Worm (Caenorhabditis elegans): ENCODE data around the gene sri-74.
A peak's percentile ranks its signal among the peaks of the same experiment; 100 is the strongest.
"Not testable (repeated sequence)": the region's sequence is repeated elsewhere in the genome, so short reads cannot be mapped to it uniquely, and the experiment has no call there.

sri-74 gene

DNA sequence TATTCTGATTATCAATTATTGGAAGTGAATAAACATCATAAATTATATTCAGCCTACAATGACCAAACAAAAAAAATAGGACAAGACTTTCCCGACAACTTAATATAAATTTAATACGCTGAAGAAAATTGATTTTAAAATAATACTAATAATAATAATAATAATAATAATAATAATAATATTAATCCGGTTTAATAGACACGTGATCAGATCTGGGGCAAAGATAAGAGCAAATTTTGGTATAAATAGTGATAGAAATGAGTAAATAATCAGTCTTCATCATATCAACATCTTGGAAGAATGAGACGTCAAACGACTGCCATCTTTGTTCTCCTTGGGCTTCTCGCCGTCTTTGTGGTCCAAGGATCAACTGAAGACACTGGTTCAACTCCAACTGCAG is 36.2 kb upstream of the sri-74 start, which contains the start of gene msrp-6:
Gene msrp-6, plus strand, starts transcription at position 301 of the 400 bp plus-strand sequence.
- TF ChIP-seq elt-3, ztf-11, nhr-28 (tag; optimal IDR thresholded peaks at IDR 0.05): not testable (repeated sequence)

ce11 chrII:2616634-2617033 is 33.7 kb upstream of the sri-74 start, which contains the start of gene msrp-5:
msrp-5 (plus strand) TSS chrII:2616934.
- not testable (repeated sequence) for TF ChIP-seq skn-1, nhr-12, elt-3 (tag; optimal IDR thresholded peaks at IDR 0.05)

ce11 chrII:2612278-2612677 is 29.3 kb upstream of the sri-74 start, which contains the start of gene D2062.13:
D2062.13 (plus strand) TSS chrII:2612578.
- not testable (repeated sequence) for TF ChIP-seq lsy-12, zag-1, jun-1 (tag; optimal IDR thresholded peaks at IDR 0.05)

DNA sequence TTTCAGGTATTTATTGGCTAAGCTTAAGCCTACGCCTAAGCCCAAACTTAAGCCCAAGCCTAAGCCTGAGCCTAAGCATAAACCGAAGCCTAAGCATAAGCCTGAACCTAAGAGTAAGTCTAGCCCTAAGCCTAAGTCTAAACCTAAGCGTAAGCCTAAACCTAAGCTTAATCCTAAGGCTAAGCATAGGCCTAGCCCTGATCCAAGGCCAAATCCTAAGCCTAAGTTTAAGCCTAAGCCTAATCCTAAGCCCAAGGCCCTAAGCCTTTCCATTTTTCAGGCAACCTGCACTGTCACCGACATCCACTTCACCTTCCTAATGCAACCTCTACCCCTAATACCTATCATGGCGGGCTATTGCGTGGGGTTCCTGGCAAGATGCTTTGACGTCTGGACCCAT is 28.1 kb upstream of the sri-74 start:
- TF ChIP-seq egl-27 (tag; optimal IDR thresholded peaks at IDR 0.05) (no peak), eor-1 (tag; optimal IDR thresholded peaks at IDR 0.05) (no peak)

DNA sequence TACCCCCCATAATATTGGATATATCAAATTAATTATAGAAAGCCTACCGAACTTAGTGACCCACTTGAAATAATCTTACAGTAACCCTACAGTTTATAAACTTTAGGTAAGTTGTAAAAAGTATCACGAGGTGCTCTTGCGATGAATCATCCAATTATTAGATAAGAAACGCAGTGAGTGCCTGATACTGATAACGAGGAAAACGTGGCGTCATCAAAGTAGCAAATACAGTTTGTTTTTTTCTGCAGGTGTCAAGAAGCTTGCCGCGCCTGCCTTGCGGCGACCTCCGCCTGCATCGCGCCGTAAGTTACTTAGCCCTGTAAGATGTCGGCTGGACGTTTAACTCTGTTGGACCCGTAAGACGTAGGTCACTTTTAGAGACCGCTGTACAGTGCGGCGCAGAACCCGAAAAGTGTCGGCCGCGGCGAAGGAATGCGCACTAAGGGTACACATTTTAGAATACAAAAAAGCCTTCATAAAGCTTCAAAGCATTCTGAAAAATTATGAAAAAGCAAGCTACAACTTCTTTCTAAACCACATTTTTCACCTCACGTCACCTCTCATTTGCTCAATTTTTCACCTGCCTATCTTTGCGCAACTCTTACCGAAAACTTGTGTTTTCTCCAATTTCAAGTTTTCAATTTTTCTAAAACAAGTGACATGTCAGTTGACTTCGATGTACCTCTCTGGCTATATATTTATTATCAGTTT is 27.4 kb upstream of the sri-74 start, which contains the start of gene sri-38:
Gene sri-38, plus strand, starts transcription at position 661 of the 711 bp plus-strand sequence.
- TF ChIP-seq nhr-43 (tag; optimal IDR thresholded peaks at IDR 0.05; ENCODE audit: poor library complexity, severe bottlenecking) (no peak), tbx-2 (tag; optimal IDR thresholded peaks at IDR 0.05) (no peak), egl-27 (tag; optimal IDR thresholded peaks at IDR 0.05) (no peak), elt-3 (tag; optimal IDR thresholded peaks at IDR 0.05) (no peak), nhr-28 (tag; optimal IDR thresholded peaks at IDR 0.05) (no peak), skn-1 (tag; optimal IDR thresholded peaks at IDR 0.05) (no peak), nhr-23 (tag; optimal IDR thresholded peaks at IDR 0.05) (no peak), ztf-11 (tag; optimal IDR thresholded peaks at IDR 0.05) (no peak), fos-1 (tag; optimal IDR thresholded peaks at IDR 0.05) (peak; percentile 30), ZK546.5 (tag; optimal IDR thresholded peaks at IDR 0.05) (no peak), aly-2 (tag; optimal IDR thresholded peaks at IDR 0.05) (no peak), ceh-9 (tag; optimal IDR thresholded peaks at IDR 0.05) (no peak), R02D3.7 (tag; optimal IDR thresholded peaks at IDR 0.05) (no peak), nhr-25 (tag; optimal IDR thresholded peaks at IDR 0.05) (no peak), nhr-76 (tag; optimal IDR thresholded peaks at IDR 0.05) (no peak), ceh-16 (tag; optimal IDR thresholded peaks at IDR 0.05) (no peak), daf-12 (tag; optimal IDR thresholded peaks at IDR 0.05) (no peak), fkh-2 (tag; optimal IDR thresholded peaks at IDR 0.05) (no peak), elt-2 (tag; optimal IDR thresholded peaks at IDR 0.05) (peak; percentile 96), eor-1 (tag; optimal IDR thresholded peaks at IDR 0.05) (no peak), mml-1 (tag; optimal IDR thresholded peaks at IDR 0.05) (no peak), sea-2 (GFP tag; optimal IDR thresholded peaks at IDR 0.05) (no peak), nhr-12 (tag; optimal IDR thresholded peaks at IDR 0.05) (no peak), pqm-1 (tag; optimal IDR thresholded peaks at IDR 0.05) (peak; percentile 73), snpc-4 (tag; optimal IDR thresholded peaks at IDR 0.05) (no peak), jun-1 (tag; optimal IDR thresholded peaks at IDR 0.05) (peak; percentile 55), ceh-82 (tag; optimal IDR thresholded peaks at IDR 0.05) (no peak), mdl-1 (tag; optimal IDR thresholded peaks at IDR 0.05) (no peak), lin-15B (tag; optimal IDR thresholded peaks at IDR 0.05) (no peak), nhr-11 (tag; optimal IDR thresholded peaks at IDR 0.05) (no peak), ama-1 (optimal IDR thresholded peaks at IDR 0.05) (no peak), ceh-28 (tag; optimal IDR thresholded peaks at IDR 0.05) (no peak), ztf-4 (tag; optimal IDR thresholded peaks at IDR 0.05) (no peak), fkh-10 (GFP tag; optimal IDR thresholded peaks at IDR 0.05) (no peak)

Data from whole organism, L3 larva.